Fruit fly (Drosophila melanogaster) whole organism, wandering third instar larva: ENCODE data around the gene Ac78C.
A peak's percentile ranks its signal among the peaks of the same experiment; 100 is the strongest.

Experiments
- h ChIP-seq: fragments of 200-800 bp; sonication (Bioruptor generic); optimal IDR thresholded peaks from 3 replicates; lab custom pipeline; 2016; ENCODE audit warnings: missing biosample characterization, mild to moderate bottlenecking, missing genetic modification characterization
- sv ChIP-seq: fragments of 200-800 bp; sonication (Bioruptor generic); optimal IDR thresholded peaks from 3 replicates; lab custom pipeline; 2016; ENCODE audit warnings: missing biosample characterization, missing genetic modification characterization

DNA sequence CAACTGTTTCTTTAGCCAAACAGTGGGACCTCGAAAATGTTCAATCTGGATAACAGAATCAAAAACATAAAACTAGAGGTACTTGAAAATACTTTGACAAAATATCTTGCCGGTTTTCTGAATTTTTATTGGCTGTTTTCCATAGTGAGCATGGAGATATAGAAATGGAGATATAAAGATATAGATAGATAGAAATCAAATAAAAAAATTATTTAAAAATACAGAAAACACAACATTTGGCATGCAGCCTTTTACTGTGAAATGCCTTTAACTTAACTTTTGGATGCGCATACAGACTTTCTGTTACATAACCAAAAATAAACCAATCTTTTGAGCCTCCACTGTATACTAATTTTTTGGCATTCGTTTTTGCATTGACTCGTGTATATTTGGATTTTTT lies 71.3 kb downstream of the Ac78C start:
- TF ChIP-seq sv: no peak
- TF ChIP-seq h (GFP tag; lab: Kevin White, UChicago): peak; percentile 56
